Worm (Caenorhabditis elegans): ENCODE data around the gene wdr-54.

ce11 chrX:790593-790992 is 38.1 kb upstream of the wdr-54 start:
- TF ChIP-seq ztf-11 (tag; optimal IDR thresholded peaks at IDR 0.05) (no peak), lin-13 (tag; optimal IDR thresholded peaks at IDR 0.05) (no peak), nhr-12 (tag; optimal IDR thresholded peaks at IDR 0.05) (no peak), snpc-4 (tag; optimal IDR thresholded peaks at IDR 0.05) (no peak), ceh-83 (GFP tag; optimal IDR thresholded peaks at IDR 0.05) (no peak), elt-3 (tag; optimal IDR thresholded peaks at IDR 0.05) (no peak), sptf-1 (tag; optimal IDR thresholded peaks at IDR 0.05) (no peak), elt-1 (tag; optimal IDR thresholded peaks at IDR 0.05; ENCODE audit: borderline replicate concordance, insufficient read depth) (no peak), unc-62 (GFP tag; optimal IDR thresholded peaks at IDR 0.05) (no peak), nhr-76 (tag; optimal IDR thresholded peaks at IDR 0.05) (no peak), unc-39 (tag; optimal IDR thresholded peaks at IDR 0.05) (no peak), blmp-1 (tag; optimal IDR thresholded peaks at IDR 0.05) (no peak)

Measured in whole organism, mixed stage, embryonic.